Fruit fly (Drosophila melanogaster): ENCODE measurements around the gene nkd.
A peak's percentile ranks its signal among the peaks of the same experiment; 100 is the strongest.

Gene nkd

DNA sequence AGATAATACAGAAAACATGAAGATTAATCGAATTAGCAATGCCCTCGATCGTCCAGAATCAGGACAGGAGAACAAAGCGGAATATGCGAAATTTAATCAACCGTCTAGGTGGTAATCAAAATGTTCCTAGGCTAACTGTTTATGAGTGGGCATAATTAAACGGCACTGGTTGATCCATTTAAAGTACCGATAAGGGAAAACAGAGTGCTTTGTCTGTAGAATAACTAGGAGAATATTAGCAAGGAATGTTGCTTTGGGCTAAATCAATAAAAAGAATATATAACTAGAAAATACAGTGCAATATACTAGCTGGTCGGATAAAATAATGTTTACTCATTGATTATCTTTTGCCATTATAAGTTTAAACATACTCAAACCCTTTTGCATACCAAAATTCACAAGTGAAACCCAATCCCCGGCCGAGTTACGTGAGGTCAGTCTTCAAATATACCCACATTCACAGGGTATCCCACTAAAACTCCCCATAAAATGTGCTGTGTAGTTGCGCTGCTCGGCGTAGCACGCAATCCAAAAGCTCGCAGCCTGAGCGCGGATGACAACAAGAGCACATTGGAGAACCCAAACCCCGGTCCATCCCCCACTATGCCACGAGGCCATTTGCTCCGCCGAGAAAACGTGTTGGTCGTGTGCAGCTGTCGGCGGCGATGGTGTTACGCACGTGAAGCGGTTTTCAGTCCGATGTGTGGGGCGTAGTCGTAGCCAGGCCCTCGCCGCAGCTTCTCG lies 49.0 kb downstream of the nkd start (continued):
- no peak for TF ChIP-seq CG7745 (tag; optimal IDR thresholded peaks at IDR 0.05)
- peak; percentile 52 for TF ChIP-seq CG18764 (GFP tag; optimal IDR thresholded peaks at IDR 0.05)
- TF ChIP-seq CG8478 (optimal IDR thresholded peaks at IDR 0.05): no peak
- no peak; the same call in 1 of the 2 replicates for TF ChIP-seq stc (GFP tag; IDR thresholded peaks at IDR 0.05)
- TF ChIP-seq NfI (GFP tag; optimal IDR thresholded peaks at IDR 0.05): peak; percentile 57
- peak; percentile 99 for TF ChIP-seq chinmo (GFP tag; IDR thresholded peaks at IDR 0.05; ENCODE audit: partially characterized antibody)
- 0 out of 3 replicates have a peak, but pooled peaks have one; percentile 15 for TF ChIP-seq CG2199 (GFP tag; IDR thresholded peaks at IDR 0.05)
- TF ChIP-seq Bteb2 (GFP tag; optimal IDR thresholded peaks at IDR 0.05): peak; percentile 37
- peak; percentile 38; the same call in 1 of the 2 replicates for TF ChIP-seq CG14667 (GFP tag; IDR thresholded peaks at IDR 0.05)
- no peak for TF ChIP-seq Elba2 (GFP tag; optimal IDR thresholded peaks at IDR 0.05)
- no peak for TF ChIP-seq prd (optimal IDR thresholded peaks at IDR 0.05)
- TF ChIP-seq prd (GFP tag; IDR thresholded peaks at IDR 0.05): peak; percentile 74
- TF ChIP-seq CG1603 (tag; optimal IDR thresholded peaks at IDR 0.05): peak; percentile 8
- TF ChIP-seq CG10147 (GFP tag; optimal IDR thresholded peaks at IDR 0.05): peak; percentile 57
- TF ChIP-seq CG12104 (GFP tag; optimal IDR thresholded peaks at IDR 0.05): peak; percentile 50
- peak; percentile 35 for TF ChIP-seq caup (GFP tag; optimal IDR thresholded peaks at IDR 0.05; ENCODE audit: severe bottlenecking)
- TF ChIP-seq CG31224 (GFP tag; IDR thresholded peaks at IDR 0.05): peak; percentile 74

DNA sequence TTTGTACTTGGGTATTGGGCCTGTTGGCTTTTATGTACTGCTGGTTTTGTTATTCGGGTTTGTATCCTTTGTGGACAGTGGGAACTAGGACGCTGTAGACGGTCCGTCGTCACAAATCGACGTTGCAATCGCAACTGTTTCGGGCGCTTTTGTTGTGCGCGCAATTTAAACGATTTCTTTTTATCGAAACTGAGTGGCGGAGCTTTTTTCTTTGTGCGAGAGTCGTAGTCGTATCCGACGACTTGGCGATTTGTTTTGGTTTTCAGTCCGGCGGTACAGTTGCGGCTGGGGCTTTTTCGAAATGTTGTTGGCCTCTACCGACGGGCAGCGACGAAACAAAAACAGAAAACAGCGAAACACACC lies 49.6 kb downstream of the nkd start:
- TF ChIP-seq Mrtf (GFP tag; IDR thresholded peaks at IDR 0.05) (no peak), BtbVII (GFP tag; optimal IDR thresholded peaks at IDR 0.05) (no peak), CG10462 (GFP tag; optimal IDR thresholded peaks at IDR 0.05) (no peak), dpn (GFP tag; optimal IDR thresholded peaks at IDR 0.05) (no peak), CG7271 (tag; optimal IDR thresholded peaks at IDR 0.05) (no peak), CG14441 (GFP tag; IDR thresholded peaks at IDR 0.05) (no peak), CG18262 (tag; optimal IDR thresholded peaks at IDR 0.05) (no peak), dmrt99B (tag; optimal IDR thresholded peaks at IDR 0.05) (no peak), unc-4 (GFP tag; IDR thresholded peaks at IDR 0.05; ENCODE audit: partially characterized antibody) (0 out of 2 replicates have a peak, but pooled peaks have one; percentile 24), CG16779 (GFP tag; IDR thresholded peaks at IDR 0.05) (0 out of 2 replicates have a peak, but pooled peaks have one; percentile 57), B-H1 (GFP tag; IDR thresholded peaks at IDR 0.05) (no peak), CG12104 (GFP tag; optimal IDR thresholded peaks at IDR 0.05) (no peak), seq (GFP tag; IDR thresholded peaks at IDR 0.05) (peak; percentile 13; the same call in 1 of the 2 replicates), TFAM (GFP tag; optimal IDR thresholded peaks at IDR 0.05) (no peak), Deaf1 (tag; optimal IDR thresholded peaks at IDR 0.05) (peak; percentile 88), CG17802 (tag; optimal IDR thresholded peaks at IDR 0.05) (no peak), Oaz (GFP tag; IDR thresholded peaks at IDR 0.05) (no peak), CG8478 (optimal IDR thresholded peaks at IDR 0.05) (no peak), CG7372 (GFP tag; IDR thresholded peaks at IDR 0.05) (peak; percentile 28; the same call in 1 of the 2 replicates), CG34376 (GFP tag; optimal IDR thresholded peaks at IDR 0.05) (peak; percentile 32), danr (GFP tag; IDR thresholded peaks at IDR 0.05) (no peak), wdn (GFP tag; IDR thresholded peaks at IDR 0.05) (peak; percentile 77), CTCF (GFP tag; optimal IDR thresholded peaks at IDR 0.05) (peak; percentile 51), CG12236 (GFP tag; optimal IDR thresholded peaks at IDR 0.05) (no peak), B-H2 (GFP tag; optimal IDR thresholded peaks at IDR 0.05) (no peak), mirr (GFP tag; optimal IDR thresholded peaks at IDR 0.05) (no peak), CG18764 (GFP tag; optimal IDR thresholded peaks at IDR 0.05) (no peak), CG34224 (GFP tag; IDR thresholded peaks at IDR 0.05; ENCODE audit: partially characterized antibody) (0 out of 3 replicates have a peak, but pooled peaks have one; percentile 26), chinmo (GFP tag; IDR thresholded peaks at IDR 0.05; ENCODE audit: partially characterized antibody) (peak; percentile 93; the same call in 3 of the 4 replicates), CG18011 (GFP tag; optimal IDR thresholded peaks at IDR 0.05) (no peak), scrt (GFP tag; optimal IDR thresholded peaks at IDR 0.05) (peak; percentile 24), NC2α (GFP tag; optimal IDR thresholded peaks at IDR 0.05) (no peak), cas (GFP tag; IDR thresholded peaks at IDR 0.05) (no peak), onecut (GFP tag; IDR thresholded peaks at IDR 0.05) (no peak; the same call in 1 of the 2 replicates), CG9727 (GFP tag; optimal IDR thresholded peaks at IDR 0.05) (no peak), CG14014 (GFP tag; IDR thresholded peaks at IDR 0.05) (no peak), stc (GFP tag; IDR thresholded peaks at IDR 0.05) (no peak)
